Worm (Caenorhabditis elegans): ENCODE measurements around the gene R07E5.5.

R07E5.5 gene

DNA sequence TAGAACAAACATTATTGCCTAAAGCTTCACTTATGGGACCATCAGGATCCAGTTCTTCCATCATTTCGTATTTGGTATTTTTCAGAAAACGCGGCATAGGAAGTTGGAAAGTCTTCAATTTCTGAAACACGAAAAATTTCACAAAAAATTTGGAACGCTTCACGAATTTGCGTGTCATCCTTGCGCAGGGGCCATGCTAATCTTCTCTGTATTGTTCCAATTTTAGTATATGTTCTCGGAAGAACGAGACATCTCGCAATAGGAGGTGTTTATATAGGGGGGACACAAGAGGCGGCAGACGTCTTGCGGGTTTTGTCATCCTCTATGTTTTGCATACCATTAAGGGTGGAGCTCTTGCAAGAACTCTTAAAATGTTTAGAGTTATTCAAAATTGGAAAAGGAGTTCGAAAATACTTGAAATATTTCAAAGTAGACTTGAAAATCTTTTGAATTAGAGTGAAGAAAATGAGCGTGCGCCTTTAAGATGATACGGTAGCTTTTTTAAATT, 29.6 kb downstream of the R07E5.5 start (continued):
- TF ChIP-seq unc-3 (GFP tag; conservative IDR thresholded peaks at IDR 0.05) (peak; percentile 80), unc-3 (tag; optimal IDR thresholded peaks at IDR 0.05) (peak; percentile 17), ceh-19 (GFP tag; optimal IDR thresholded peaks at IDR 0.05) (peak; percentile 63), dmd-4 (tag; optimal IDR thresholded peaks at IDR 0.05; ENCODE audit: borderline replicate concordance) (peak; percentile 24), Y22D7AL.16 (tag; optimal IDR thresholded peaks at IDR 0.05) (peak; percentile 35), npax-4 (tag; optimal IDR thresholded peaks at IDR 0.05) (peak; percentile 48), ceh-14 (tag; optimal IDR thresholded peaks at IDR 0.05) (peak; percentile 43), ref-2 (tag; optimal IDR thresholded peaks at IDR 0.05) (peak; percentile 44), che-1 (tag; optimal IDR thresholded peaks at IDR 0.05) (peak; percentile 73), sdc-2 (tag; optimal IDR thresholded peaks at IDR 0.05) (peak; percentile 40), ceh-34 (tag; optimal IDR thresholded peaks at IDR 0.05) (peak; percentile 32), pha-2 (tag; optimal IDR thresholded peaks at IDR 0.05) (peak; percentile 64), ztf-16 (tag; optimal IDR thresholded peaks at IDR 0.05) (peak; percentile 17), hlh-15 (tag; optimal IDR thresholded peaks at IDR 0.05) (peak; percentile 32), syd-9 (tag; optimal IDR thresholded peaks at IDR 0.05) (peak; percentile 22), hlh-6 (tag; optimal IDR thresholded peaks at IDR 0.05) (peak; percentile 67), C38D4.7 (GFP tag; optimal IDR thresholded peaks at IDR 0.05) (peak; percentile 70)

DNA sequence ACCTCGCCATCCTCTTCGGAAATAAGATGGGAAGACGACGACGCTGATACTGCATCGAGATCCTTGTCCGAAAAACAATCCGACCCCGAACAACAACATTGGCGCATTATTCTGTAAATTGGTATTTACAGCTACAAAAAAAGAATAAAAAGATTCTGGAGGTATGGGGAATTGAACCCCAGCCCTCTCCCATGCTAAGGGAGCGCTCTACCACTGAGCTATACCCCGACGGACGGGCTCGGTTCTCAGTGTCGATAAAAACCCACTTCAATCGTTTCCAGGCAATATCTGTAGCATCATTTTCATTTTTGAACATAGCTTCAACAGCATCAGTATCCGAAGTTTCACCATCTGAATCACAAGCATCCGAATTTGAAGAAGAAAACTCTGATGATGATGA, 31.6 kb downstream of the R07E5.5 start:
- no peak for TF ChIP-seq hlh-30 (tag; optimal IDR thresholded peaks at IDR 0.05; ENCODE audit: insufficient read depth)
- TF ChIP-seq npax-4 (tag; optimal IDR thresholded peaks at IDR 0.05), result no peak
- TF ChIP-seq dmd-4 (tag; optimal IDR thresholded peaks at IDR 0.05; ENCODE audit: borderline replicate concordance), result no peak
- no peak for TF ChIP-seq ceh-31 (tag; optimal IDR thresholded peaks at IDR 0.05)
- TF ChIP-seq tbx-2 (tag; optimal IDR thresholded peaks at IDR 0.05), result no peak
- TF ChIP-seq hlh-13 (GFP tag; optimal IDR thresholded peaks at IDR 0.05), result no peak
- TF ChIP-seq C08G9.2 (tag; optimal IDR thresholded peaks at IDR 0.05), result peak; percentile 10
- TF ChIP-seq gmeb-2 (tag; optimal IDR thresholded peaks at IDR 0.05), result no peak
- TF ChIP-seq syd-9 (tag; optimal IDR thresholded peaks at IDR 0.05), result no peak
- TF ChIP-seq ceh-48 (tag; optimal IDR thresholded peaks at IDR 0.05), result no peak
- TF ChIP-seq ceh-19 (GFP tag; optimal IDR thresholded peaks at IDR 0.05), result no peak
- TF ChIP-seq F13H6.1 (tag; optimal IDR thresholded peaks at IDR 0.05), result no peak
- no peak for TF ChIP-seq ceh-34 (tag; optimal IDR thresholded peaks at IDR 0.05)
- no peak for TF ChIP-seq odd-2 (tag; optimal IDR thresholded peaks at IDR 0.05)
- no peak for TF ChIP-seq pros-1 (tag; optimal IDR thresholded peaks at IDR 0.05)
- no peak for TF ChIP-seq fkh-10 (GFP tag; optimal IDR thresholded peaks at IDR 0.05)
- no peak for TF ChIP-seq hlh-15 (tag; optimal IDR thresholded peaks at IDR 0.05)
- no peak for TF ChIP-seq ceh-30 (tag; optimal IDR thresholded peaks at IDR 0.05)
- no peak for TF ChIP-seq ceh-6 (GFP tag; optimal IDR thresholded peaks at IDR 0.05)
- peak; percentile 8 for TF ChIP-seq sox-4 (tag; optimal IDR thresholded peaks at IDR 0.05)
- no peak for TF ChIP-seq ttx-3 (tag; optimal IDR thresholded peaks at IDR 0.05)
- TF ChIP-seq fax-1 (tag; optimal IDR thresholded peaks at IDR 0.05), result no peak
- no peak for TF ChIP-seq nhr-11 (tag; optimal IDR thresholded peaks at IDR 0.05)
- TF ChIP-seq T23F11.4 (GFP tag; optimal IDR thresholded peaks at IDR 0.05), result peak; percentile 56
- TF ChIP-seq ceh-45 (GFP tag; IDR thresholded peaks at IDR 0.05), result 0 out of 2 replicates have a peak, but pooled peaks have one; percentile 42
- TF ChIP-seq madf-2 (tag; optimal IDR thresholded peaks at IDR 0.05), result no peak
- TF ChIP-seq unc-3 (GFP tag; conservative IDR thresholded peaks at IDR 0.05), result peak; percentile 40; the same call in 1 of the 2 replicates
- TF ChIP-seq unc-3 (tag; optimal IDR thresholded peaks at IDR 0.05), result no peak
- no peak for TF ChIP-seq K09A11.1 (tag; optimal IDR thresholded peaks at IDR 0.05; ENCODE audit: insufficient read depth)
- no peak for TF ChIP-seq lin-11 (tag; optimal IDR thresholded peaks at IDR 0.05)
- TF ChIP-seq dve-1 (tag; optimal IDR thresholded peaks at IDR 0.05), result no peak
- TF ChIP-seq pha-2 (tag; optimal IDR thresholded peaks at IDR 0.05), result no peak
- no peak for TF ChIP-seq ceh-22 (tag; optimal IDR thresholded peaks at IDR 0.05)
- no peak; the same call in 1 of the 2 replicates for TF ChIP-seq sox-2 (GFP tag; IDR thresholded peaks at IDR 0.05)
- TF ChIP-seq unc-55 (GFP tag; optimal IDR thresholded peaks at IDR 0.05), result no peak
- no peak for TF ChIP-seq elt-2 (tag; optimal IDR thresholded peaks at IDR 0.05)
- TF ChIP-seq pha-4 (tag; optimal IDR thresholded peaks at IDR 0.05), result no peak
- TF ChIP-seq sdc-2 (tag; optimal IDR thresholded peaks at IDR 0.05), result no peak
- TF ChIP-seq hlh-8 (tag; optimal IDR thresholded peaks at IDR 0.05), result no peak
- TF ChIP-seq Y22D7AL.16 (tag; optimal IDR thresholded peaks at IDR 0.05), result peak; percentile 14
- peak; percentile 15 for TF ChIP-seq C38D4.7 (GFP tag; optimal IDR thresholded peaks at IDR 0.05)

Data from whole organism, late embryonic.